Worm (Caenorhabditis elegans) whole organism, young adult: ENCODE results near the gene ckb-2.

ENCODE experiments used
- F10E7.11 ChIP-seq: sonication (generic microtip); optimal IDR thresholded peaks from 2 replicates; lab custom pipeline; 2017; ENCODE audit warnings: mild to moderate bottlenecking, missing genetic modification characterization, moderate library complexity, missing compliant biosample characterization
- F57C9.4 ChIP-seq: sonication (generic microtip); optimal IDR thresholded peaks from 2 replicates; lab custom pipeline; 2017; ENCODE audit warnings: mild to moderate bottlenecking, missing genetic modification characterization, missing compliant biosample characterization
- K12H6.12 ChIP-seq: fragments of 200-800 bp; sonication (Bioruptor generic); optimal IDR thresholded peaks from 2 replicates; lab custom pipeline; 2018; ENCODE audit warnings: mild to moderate bottlenecking, missing genetic modification characterization, missing compliant biosample characterization
- T07F8.4 ChIP-seq: sonication (generic microtip); optimal IDR thresholded peaks from 2 replicates; lab custom pipeline; 2016; ENCODE audit warnings: mild to moderate bottlenecking, missing genetic modification characterization, moderate library complexity, missing compliant biosample characterization
- athp-1 ChIP-seq: sonication (generic microtip); optimal IDR thresholded peaks from 2 replicates; lab custom pipeline; 2017; ENCODE audit warnings: mild to moderate bottlenecking, missing genetic modification characterization, missing compliant biosample characterization
- fkh-3 ChIP-seq: sonication (generic microtip); optimal IDR thresholded peaks from 2 replicates; lab custom pipeline; 2016; ENCODE audit warnings: mild to moderate bottlenecking, missing genetic modification characterization, missing compliant biosample characterization
- lin-35 ChIP-seq, 3 experiments: fragments of 150-350 bp in 2 of 3; sonication (generic microtip) in 1 of 3; optimal IDR thresholded peaks; 2 replicates each; lab custom pipeline; 2014 to 2018; ENCODE audit warnings: missing biosample characterization in 3 of 3, missing genetic modification characterization in 3 of 3, missing genetic modification reagents in 3 of 3
- madf-10 ChIP-seq: sonication (generic microtip); optimal IDR thresholded peaks from 2 replicates; lab custom pipeline; 2016; ENCODE audit warnings: mild to moderate bottlenecking, missing genetic modification characterization, missing compliant biosample characterization
- madf-3 ChIP-seq: fragments of 200-800 bp; sonication (Bioruptor generic); IDR thresholded peaks from 2 replicates; pipeline ENCODE4 v1.3.6; 2022; ENCODE audit warnings: missing genetic modification reagents, missing genetic modification characterization, missing compliant biosample characterization
- snpc-4 ChIP-seq, 5 experiments: fragments of 150-350 bp in 1 of 5; sonication (generic microtip) in 4 of 5; optimal IDR thresholded peaks; 2 replicates each; lab custom pipeline; 2014 to 2018; ENCODE audit warnings: missing genetic modification characterization in 5 of 5, missing biosample characterization in 3 of 5, antibody characterized with exemption in 2 of 5, mild to moderate bottlenecking in 2 of 5, missing compliant biosample characterization in 2 of 5, missing genotype in 2 of 5, moderate library complexity in 2 of 5, missing genetic modification reagents in 1 of 5
- unc-62 ChIP-seq: fragments of 150-350 bp; optimal IDR thresholded peaks from 2 replicates; lab custom pipeline; 2014; ENCODE audit warnings: missing biosample characterization, missing genetic modification reagents, missing genetic modification characterization
- ztf-6 ChIP-seq: fragments of 200-800 bp; sonication (Bioruptor generic); IDR thresholded peaks from 2 replicates; pipeline ENCODE4 v1.3.6; 2022; ENCODE audit warnings: missing genetic modification reagents, missing genetic modification characterization, missing compliant biosample characterization

DNA sequence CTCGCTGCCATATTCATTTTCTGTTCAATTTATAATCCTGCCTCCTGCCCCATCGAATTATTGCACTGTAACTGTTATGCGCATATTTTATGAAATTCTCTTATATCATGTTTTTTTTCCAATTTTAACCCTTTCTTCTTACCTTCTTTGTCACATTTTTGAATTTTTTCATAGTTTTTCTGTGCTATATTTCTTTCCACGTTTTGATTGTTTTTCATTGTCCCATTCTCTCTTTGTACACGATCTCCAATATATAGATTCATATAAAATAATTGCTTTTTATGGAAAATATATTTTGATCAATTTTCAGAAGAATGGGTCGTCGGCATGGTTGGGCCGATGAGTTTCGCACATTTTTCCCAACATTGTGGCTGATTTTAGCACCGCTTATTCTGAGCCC, 17.9 kb upstream of the ckb-2 start, which contains the start of gene B0285.6:
- TF ChIP-seq madf-10 (tag; lab: Kevin White, UChicago) (no peak), F10E7.11 (tag; lab: Kevin White, UChicago) (no peak), snpc-4 (GFP tag; optimal IDR thresholded peaks at IDR 0.05; lab: Kevin White, UChicago) (no peak), snpc-4 (tag; optimal IDR thresholded peaks at IDR 0.05; lab: Kevin White, UChicago) (no peak), T07F8.4 (tag; lab: Kevin White, UChicago) (no peak), lin-35 (GFP tag; optimal IDR thresholded peaks at IDR 0.05; lab: Kevin White, UChicago) (no peak), madf-3 (no peak), athp-1 (tag; lab: Kevin White, UChicago) (no peak), K12H6.12 (tag; lab: Kevin White, UChicago) (no peak), F57C9.4 (tag; lab: Kevin White, UChicago) (no peak), ztf-6 (no peak), fkh-3 (tag; lab: Kevin White, UChicago) (no peak), unc-62 (no peak)
